Worm (Caenorhabditis elegans): Measurements from ENCODE around the gene vamp-7.

vamp-7 gene

ce11 chrIV:2568267-2568666 lies 39.6 kb upstream of the vamp-7 start, which contains the start of the genes Y69A2AR.25 and Y69A2AR.12 (continued):
- TF ChIP-seq daf-12 (tag; optimal IDR thresholded peaks at IDR 0.05) (no peak), nhr-10 (tag; optimal IDR thresholded peaks at IDR 0.05) (no peak)

DNA sequence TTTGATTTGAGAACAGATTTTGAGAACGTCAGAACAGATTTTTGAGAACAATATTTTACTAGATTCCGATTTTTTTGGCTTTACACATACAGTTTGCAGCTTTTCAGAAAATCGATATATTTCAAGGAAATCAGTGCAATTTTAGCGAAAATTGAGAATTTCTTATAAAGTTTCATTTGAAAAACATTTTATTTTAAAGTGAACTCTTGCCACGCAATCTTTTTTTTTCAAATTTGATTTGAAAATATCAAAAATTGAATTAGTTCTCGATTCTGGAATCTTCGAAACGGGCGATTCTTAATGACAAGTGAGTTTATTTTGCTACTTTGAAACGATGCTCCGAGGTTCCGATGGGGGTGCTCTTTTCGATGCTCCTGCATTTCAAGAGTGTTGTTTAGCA lies 35.7 kb upstream of the vamp-7 start, which contains the start of gene Y69A2AR.51:
Gene Y69A2AR.51, plus strand, starts transcription at position 301 of the 400 bp plus-strand sequence.
- TF ChIP-seq zag-1 (tag; optimal IDR thresholded peaks at IDR 0.05) = no peak
- no peak for TF ChIP-seq fos-1 (tag; optimal IDR thresholded peaks at IDR 0.05)
- no peak for TF ChIP-seq ceh-20 (GFP tag; IDR thresholded peaks at IDR 0.05)
- TF ChIP-seq ama-1 (optimal IDR thresholded peaks at IDR 0.05) = no peak
- TF ChIP-seq daf-19 (GFP tag; conservative IDR thresholded peaks at IDR 0.05) = no peak
- TF ChIP-seq nhr-48 (tag; optimal IDR thresholded peaks at IDR 0.05) = no peak
- TF ChIP-seq R02D3.7 (tag; optimal IDR thresholded peaks at IDR 0.05) = no peak
- no peak for TF ChIP-seq unc-130 (GFP tag; optimal IDR thresholded peaks at IDR 0.05)
- no peak for TF ChIP-seq lin-38 (GFP tag; IDR thresholded peaks at IDR 0.05)
- TF ChIP-seq sdz-12 (GFP tag; optimal IDR thresholded peaks at IDR 0.05) = no peak
- no peak for TF ChIP-seq aha-1 (tag)
- TF ChIP-seq D1046.2 (GFP tag; IDR thresholded peaks at IDR 0.05) = no peak
- no peak for TF ChIP-seq F44E2.7 (GFP tag; IDR thresholded peaks at IDR 0.05)
- no peak for TF ChIP-seq vab-7 (GFP tag; IDR thresholded peaks at IDR 0.05)
- no peak for TF ChIP-seq F10B5.3 (tag; optimal IDR thresholded peaks at IDR 0.05)
- TF ChIP-seq dpl-1 (GFP tag; optimal IDR thresholded peaks at IDR 0.05) = no peak
- TF ChIP-seq hlh-30 (tag; optimal IDR thresholded peaks at IDR 0.05; ENCODE audit: insufficient read depth) = no peak

- TF ChIP-seq jun-1 (tag; optimal IDR thresholded peaks at IDR 0.05) (no peak), nhr-42 (GFP tag; IDR thresholded peaks at IDR 0.05) (0 out of 2 replicates have a peak, but pooled peaks have one; percentile 10), set-16 (GFP tag; IDR thresholded peaks at IDR 0.05) (peak; percentile 91), saeg-2 (GFP tag; IDR thresholded peaks at IDR 0.05) (0 out of 2 replicates have a peak, but pooled peaks have one; percentile 53), lin-38 (GFP tag; IDR thresholded peaks at IDR 0.05) (no peak), pha-4 (GFP tag; IDR thresholded peaks at IDR 0.05) (peak; percentile 29; the same call in 1 of the 2 replicates), pha-4 (tag; optimal IDR thresholded peaks at IDR 0.05) (no peak), R02D3.7 (tag; optimal IDR thresholded peaks at IDR 0.05) (no peak), T26A8.4 (GFP tag; IDR thresholded peaks at IDR 0.05) (no peak), nhr-10 (tag; optimal IDR thresholded peaks at IDR 0.05) (no peak), ctbp-1 (GFP tag; IDR thresholded peaks at IDR 0.05) (no peak), fos-1 (tag; optimal IDR thresholded peaks at IDR 0.05) (no peak), rbr-2 (tag; optimal IDR thresholded peaks at IDR 0.05) (no peak), ZK546.5 (tag; optimal IDR thresholded peaks at IDR 0.05) (no peak), egl-43 (GFP tag; IDR thresholded peaks at IDR 0.05) (peak; percentile 48; the same call in 1 of the 2 replicates), nhr-111 (GFP tag; optimal IDR thresholded peaks at IDR 0.05) (no peak), dve-1 (tag; optimal IDR thresholded peaks at IDR 0.05; ENCODE audit: insufficient read depth) (no peak), dmd-8 (GFP tag; IDR thresholded peaks at IDR 0.05) (0 out of 2 replicates have a peak, but pooled peaks have one; percentile 31), aha-1 (tag) (peak; percentile 62), F10B5.3 (tag; optimal IDR thresholded peaks at IDR 0.05) (no peak), php-3 (GFP tag; IDR thresholded peaks at IDR 0.05) (no peak), spr-3 (GFP tag; optimal IDR thresholded peaks at IDR 0.05) (no peak), ama-1 (optimal IDR thresholded peaks at IDR 0.05) (no peak)
Observed at ce11 chrIV:2573122-2573521, 34.7 kb upstream of the vamp-7 start.

DNA sequence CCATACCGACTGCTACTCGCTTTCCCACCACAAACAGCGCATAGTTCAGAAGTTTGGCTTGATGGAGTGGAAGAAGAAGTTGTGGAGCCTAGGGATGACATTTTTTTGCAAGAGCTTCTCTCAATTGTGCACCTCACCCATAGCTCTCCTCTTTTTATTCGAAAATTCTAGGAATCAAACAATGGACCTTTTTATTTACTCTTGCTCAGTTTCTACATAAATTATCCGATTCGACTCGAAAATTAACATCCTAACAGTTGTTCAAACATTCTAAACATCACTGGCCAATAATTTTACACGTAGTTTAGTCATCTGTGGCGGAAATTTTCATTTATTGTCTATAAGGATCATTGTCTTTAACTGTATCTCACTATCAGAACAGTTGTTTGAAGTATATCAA lies 26.4 kb upstream of the vamp-7 start, which contains the start of gene nhr-242:
Gene nhr-242, minus strand, starts transcription at position 101 of the 400 bp plus-strand sequence.
- TF ChIP-seq mdl-1 (tag; optimal IDR thresholded peaks at IDR 0.05) = no peak
- TF ChIP-seq unc-39 (tag; optimal IDR thresholded peaks at IDR 0.05) = no peak
- TF ChIP-seq ZK546.5 (tag; optimal IDR thresholded peaks at IDR 0.05) = no peak
- no peak for TF ChIP-seq gei-8 (GFP tag; optimal IDR thresholded peaks at IDR 0.05)
- no peak for TF ChIP-seq hlh-30 (tag; optimal IDR thresholded peaks at IDR 0.05; ENCODE audit: insufficient read depth)
- no peak for TF ChIP-seq egl-43 (GFP tag; IDR thresholded peaks at IDR 0.05)
- no peak for TF ChIP-seq lim-7 (GFP tag; IDR thresholded peaks at IDR 0.05)
- no peak for TF ChIP-seq ceh-32 (tag; optimal IDR thresholded peaks at IDR 0.05; ENCODE audit: poor library complexity)
- no peak for TF ChIP-seq nhr-28 (tag; optimal IDR thresholded peaks at IDR 0.05)
- TF ChIP-seq hmg-1.1 (GFP tag; IDR thresholded peaks at IDR 0.05) = no peak
- no peak for TF ChIP-seq aha-1 (tag)

Data from whole organism, L4 larva.